Fruit fly (Drosophila melanogaster) whole organism, pupa: ENCODE measurements around the gene Cdc14.
A peak's percentile ranks its signal among the peaks of the same experiment; 100 is the strongest.

Experiments
- CG15710 ChIP-seq: fragments of 200-800 bp; sonication (Bioruptor generic); optimal IDR thresholded peaks from 2 replicates; lab custom pipeline; 2018; ENCODE audit warnings: missing biosample characterization, mild to moderate bottlenecking, missing genetic modification characterization, moderate library complexity
- CG4496 ChIP-seq: fragments of 200-800 bp; sonication (Bioruptor generic); IDR thresholded peaks from 3 replicates; pipeline ENCODE4 v1.3.6; 2022; ENCODE audit warnings: missing biosample characterization, missing genetic modification characterization
- EcR ChIP-seq: fragments of 200-800 bp; sonication (Bioruptor generic); optimal IDR thresholded peaks from 3 replicates; lab custom pipeline; 2019; ENCODE audit warnings: missing biosample characterization, missing genetic modification characterization, mild to moderate bottlenecking, moderate library complexity, missing genetic modification reagents
- fd96Ca ChIP-seq: fragments of 200-800 bp; sonication (Bioruptor generic); IDR thresholded peaks from 3 replicates; pipeline ENCODE4 v1.3.6; 2022; ENCODE audit warnings: missing biosample characterization, missing genetic modification characterization

DNA sequence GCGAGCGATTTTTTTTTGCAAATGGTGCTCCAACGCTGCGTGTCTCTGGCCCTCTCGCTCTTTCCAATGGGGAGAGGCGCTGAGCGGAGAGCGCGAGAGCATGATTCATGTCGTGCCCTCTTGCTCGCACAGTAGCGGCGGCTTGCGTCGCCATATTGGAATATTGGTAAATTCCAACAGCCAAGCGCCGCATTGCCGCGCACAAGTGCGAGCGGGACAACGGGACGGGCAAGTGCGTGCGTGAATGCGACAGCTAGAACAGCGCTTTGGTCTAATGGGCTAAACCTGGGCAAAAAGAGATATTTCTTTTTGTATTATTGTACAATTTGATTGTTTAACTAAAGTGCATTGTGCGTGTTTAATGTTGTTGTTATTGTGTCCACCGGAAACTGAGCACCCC lies 17.7 kb upstream of the Cdc14 start:
- TF ChIP-seq CG4496 (GFP tag; lab: Robert Waterston, UW) (peak; percentile 73), CG15710 (tag; lab: Kevin White, UChicago) (peak; percentile 34), EcR (GFP tag; lab: Kevin White, UChicago) (no peak), fd96Ca (peak; percentile 67)
